Worm (Caenorhabditis elegans) whole organism, L2 larva: ENCODE results near the gene skr-13.

ENCODE experiments used
- ZK546.5 ChIP-seq: sonication (generic microtip); optimal IDR thresholded peaks from 2 replicates; lab custom pipeline; 2017; ENCODE audit warnings: missing biosample characterization, missing genetic modification characterization
- ama-1 ChIP-seq: fragments of 150-350 bp; optimal IDR thresholded peaks from 2 replicates; lab custom pipeline; 2018; ENCODE audit warnings: inconsistent platforms
- ceh-82 ChIP-seq: fragments of 150-350 bp; optimal IDR thresholded peaks from 2 replicates; lab custom pipeline; 2014; ENCODE audit warnings: missing biosample characterization, missing genetic modification characterization
- lin-39 ChIP-seq: fragments of 150-350 bp; optimal IDR thresholded peaks from 2 replicates; lab custom pipeline; 2014; ENCODE audit warnings: missing biosample characterization, missing genetic modification reagents, missing genetic modification characterization
- nhr-25 ChIP-seq: fragments of 150-350 bp; sonication (generic microtip); optimal IDR thresholded peaks from 3 replicates; lab custom pipeline; 2014; ENCODE audit warnings: missing biosample characterization, missing genetic modification characterization
- snpc-4 ChIP-seq: fragments of 150-350 bp; optimal IDR thresholded peaks from 2 replicates; lab custom pipeline; 2014; ENCODE audit warnings: missing biosample characterization, missing genetic modification characterization
- unc-62 ChIP-seq: fragments of 150-350 bp; optimal IDR thresholded peaks from 2 replicates; lab custom pipeline; 2014; ENCODE audit warnings: missing biosample characterization, missing genetic modification reagents, missing genetic modification characterization

DNA sequence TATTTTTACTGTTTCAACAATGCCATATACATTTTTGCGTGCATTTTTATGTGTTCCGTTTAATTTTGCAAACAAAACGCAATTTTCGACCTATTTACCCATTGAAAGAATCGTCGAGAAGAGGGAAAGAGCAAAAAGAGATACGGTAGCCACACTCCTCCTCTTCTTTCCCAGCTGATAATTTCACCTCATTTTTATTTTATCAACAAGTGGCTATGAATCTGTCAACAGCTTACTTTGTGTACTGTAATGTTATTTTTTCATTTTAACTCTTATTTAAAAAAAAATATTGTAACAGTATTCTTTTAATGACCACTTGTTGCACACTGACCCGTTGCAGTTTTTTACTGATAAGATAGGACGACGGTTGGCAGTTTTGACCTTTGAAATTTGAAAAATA lies 12.6 kb upstream of the skr-13 start:
- TF ChIP-seq ZK546.5 (no peak), lin-39 (no peak), ama-1 (lab: Kevin White, UChicago) (no peak), snpc-4 (tag; lab: Kevin White, UChicago) (no peak), unc-62 (no peak), nhr-25 (tag; lab: Kevin White, UChicago) (no peak), ceh-82 (tag; lab: Kevin White, UChicago) (no peak)
